Worm (Caenorhabditis elegans): ENCODE measurements around the gene srh-34.

ce11 chrV:438094-438493, 8.4 kb downstream of the srh-34 start, which contains the start of gene B0554.1:
- TF ChIP-seq elt-1 (tag; optimal IDR thresholded peaks at IDR 0.05), result no peak
- no peak for TF ChIP-seq snpc-4 (tag; optimal IDR thresholded peaks at IDR 0.05)
- no peak for TF ChIP-seq ztf-11 (tag; optimal IDR thresholded peaks at IDR 0.05)
